Fruit fly (Drosophila melanogaster) whole organism, pupa: ENCODE data around the gene Cp38.

Experiments used
- CG10348 ChIP-seq: fragments of 200-800 bp; sonication (Bioruptor generic); IDR thresholded peaks from 2 replicates; pipeline ENCODE4 v1.3.6; 2022; ENCODE audit warnings: missing biosample characterization, missing genetic modification characterization
- CG12605 ChIP-seq: fragments of 200-800 bp; sonication (Bioruptor generic); IDR thresholded peaks from 2 replicates; pipeline ENCODE4 v1.3.6; 2022; ENCODE audit warnings: missing biosample characterization, missing genetic modification characterization
- CG13204 ChIP-seq: fragments of 200-800 bp; sonication (Bioruptor generic); optimal IDR thresholded peaks from 2 replicates; lab custom pipeline; 2018; ENCODE audit warnings: missing biosample characterization, mild to moderate bottlenecking, missing genetic modification characterization, moderate library complexity
- CG14655 ChIP-seq: fragments of 200-800 bp; sonication (Bioruptor generic); optimal IDR thresholded peaks from 3 replicates; lab custom pipeline; 2017; ENCODE audit warnings: mild to moderate bottlenecking, missing biosample characterization, missing genetic modification reagents, missing genetic modification characterization
- CG15710 ChIP-seq: fragments of 200-800 bp; sonication (Bioruptor generic); optimal IDR thresholded peaks from 2 replicates; lab custom pipeline; 2018; ENCODE audit warnings: missing biosample characterization, mild to moderate bottlenecking, missing genetic modification characterization, moderate library complexity
- CG17806 ChIP-seq: fragments of 200-800 bp; sonication (Bioruptor generic); optimal IDR thresholded peaks from 2 replicates; lab custom pipeline; 2018; ENCODE audit warnings: missing biosample characterization, mild to moderate bottlenecking, missing genetic modification characterization, moderate library complexity
- CG32121 ChIP-seq: fragments of 200-800 bp; sonication (Bioruptor generic); IDR thresholded peaks from 2 replicates; pipeline ENCODE4 v1.3.6; 2022; ENCODE audit warnings: missing biosample characterization, missing genetic modification characterization
- CG34367 ChIP-seq: fragments of 200-800 bp; sonication (Bioruptor generic); optimal IDR thresholded peaks from 2 replicates; lab custom pipeline; 2018; ENCODE audit warnings: missing biosample characterization, mild to moderate bottlenecking, missing genetic modification characterization
- CG4496 ChIP-seq: fragments of 200-800 bp; sonication (Bioruptor generic); IDR thresholded peaks from 3 replicates; pipeline ENCODE4 v1.3.6; 2022; ENCODE audit warnings: missing biosample characterization, missing genetic modification characterization
- CG8159 ChIP-seq: fragments of 200-800 bp; sonication (Bioruptor generic); optimal IDR thresholded peaks from 3 replicates; lab custom pipeline; 2018; ENCODE audit warnings: missing biosample characterization, mild to moderate bottlenecking, missing genetic modification characterization, moderate library complexity
- CG8301 ChIP-seq: fragments of 200-800 bp; sonication (Bioruptor generic); optimal IDR thresholded peaks from 2 replicates; lab custom pipeline; 2018; ENCODE audit warnings: missing biosample characterization, mild to moderate bottlenecking, missing genetic modification characterization
- CG9948 ChIP-seq: fragments of 200-800 bp; sonication (Bioruptor generic); optimal IDR thresholded peaks from 2 replicates; lab custom pipeline; 2018; ENCODE audit warnings: missing biosample characterization, mild to moderate bottlenecking, missing genetic modification characterization, moderate library complexity
- D1 ChIP-seq: fragments of 200-800 bp; sonication (Bioruptor generic); optimal IDR thresholded peaks from 2 replicates; lab custom pipeline; 2018; ENCODE audit warnings: missing biosample characterization, mild to moderate bottlenecking, missing genetic modification characterization, moderate library complexity
- EcR ChIP-seq: fragments of 200-800 bp; sonication (Bioruptor generic); optimal IDR thresholded peaks from 3 replicates; lab custom pipeline; 2019; ENCODE audit warnings: missing biosample characterization, missing genetic modification characterization, mild to moderate bottlenecking, moderate library complexity, missing genetic modification reagents
- Ets98B ChIP-seq: fragments of 200-800 bp; sonication (Bioruptor generic); IDR thresholded peaks from 2 replicates; pipeline ENCODE4 v1.3.6; 2022; ENCODE audit warnings: missing biosample characterization, missing genetic modification characterization
- Pif1A ChIP-seq: fragments of 200-800 bp; sonication (Bioruptor generic); optimal IDR thresholded peaks from 3 replicates; lab custom pipeline; 2016; ENCODE audit warnings: missing biosample characterization, missing genetic modification characterization
- Pif1B ChIP-seq: fragments of 200-800 bp; sonication (Bioruptor generic); optimal IDR thresholded peaks from 3 replicates; lab custom pipeline; 2016; ENCODE audit warnings: missing biosample characterization, missing genetic modification characterization
- Snoo ChIP-seq: fragments of 200-800 bp; sonication (Bioruptor generic); optimal IDR thresholded peaks from 3 replicates; lab custom pipeline; 2017; ENCODE audit warnings: missing biosample characterization, mild to moderate bottlenecking, missing genetic modification characterization, inconsistent platforms
- fd96Ca ChIP-seq: fragments of 200-800 bp; sonication (Bioruptor generic); IDR thresholded peaks from 3 replicates; pipeline ENCODE4 v1.3.6; 2022; ENCODE audit warnings: missing biosample characterization, missing genetic modification characterization
- gl ChIP-seq: fragments of 200-800 bp; sonication (Bioruptor generic); optimal IDR thresholded peaks from 2 replicates; lab custom pipeline; 2018; ENCODE audit warnings: missing biosample characterization, mild to moderate bottlenecking, missing genetic modification characterization
- rn ChIP-seq: fragments of 200-800 bp; sonication (Bioruptor generic); IDR thresholded peaks from 2 replicates; pipeline ENCODE4 v1.3.6; 2022; ENCODE audit warnings: missing biosample characterization, missing genetic modification characterization

Gene Cp38

DNA sequence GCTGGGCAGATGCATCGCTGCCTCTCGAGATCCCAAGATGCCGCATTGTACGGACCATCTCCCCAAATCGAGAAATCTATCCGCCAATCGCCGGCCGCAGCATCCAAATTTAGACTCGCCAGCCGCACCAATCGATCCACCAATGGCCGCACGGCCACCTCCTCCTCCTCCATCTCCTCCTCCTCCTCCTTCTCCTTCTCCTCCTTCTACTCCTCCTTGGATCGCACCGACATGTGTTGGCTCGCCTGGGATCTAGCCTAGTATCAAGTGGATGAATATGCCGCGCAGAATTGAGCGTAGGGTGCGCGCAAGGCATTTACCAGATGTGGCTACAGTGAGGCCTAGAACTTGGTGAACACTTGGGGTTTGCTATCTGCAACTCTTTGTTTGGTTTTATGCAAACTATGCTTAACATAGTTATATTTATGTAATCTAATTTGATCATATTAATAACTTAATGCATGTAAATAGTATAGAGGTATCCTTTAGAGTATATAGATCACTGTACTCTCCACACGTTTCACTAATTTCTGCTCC is 26.6 kb upstream of the Cp38 start, which contains the start of gene org-1:
Gene org-1, minus strand, starts transcription at position 51 of the 537 bp plus-strand sequence.
- no peak for TF ChIP-seq D1
- peak; percentile 93 for TF ChIP-seq CG9948 (tag; lab: Kevin White, UChicago)
- no peak for TF ChIP-seq EcR
- peak; percentile 97 for TF ChIP-seq CG4496 (GFP tag; lab: Robert Waterston, UW)
- peak; percentile 89 for TF ChIP-seq Pif1A (GFP tag; lab: Kevin White, UChicago)
- TF ChIP-seq CG10348 (GFP tag; lab: Robert Waterston, UW) = peak; percentile 81
- TF ChIP-seq Snoo (tag; lab: Kevin White, UChicago) = peak; percentile 72
- TF ChIP-seq Pif1B (GFP tag; lab: Kevin White, UChicago) = peak; percentile 86
- TF ChIP-seq rn (GFP tag; lab: Robert Waterston, UW) = peak; percentile 92
- peak; percentile 89 for TF ChIP-seq CG8301 (tag; lab: Kevin White, UChicago)
- TF ChIP-seq CG15710 (tag; lab: Kevin White, UChicago) = peak; percentile 94
- peak; percentile 93 for TF ChIP-seq CG8159 (tag; lab: Kevin White, UChicago)
- peak; percentile 94 for TF ChIP-seq CG12605 (GFP tag; lab: Robert Waterston, UW)
- TF ChIP-seq CG32121 (GFP tag; lab: Robert Waterston, UW) = peak; percentile 90
- TF ChIP-seq fd96Ca (GFP tag; lab: Robert Waterston, UW) = peak; percentile 94
- peak; percentile 94 for TF ChIP-seq Ets98B (GFP tag; lab: Robert Waterston, UW)
- TF ChIP-seq CG17806 (tag; lab: Kevin White, UChicago) = peak; percentile 93
- TF ChIP-seq CG13204 (GFP tag; lab: Kevin White, UChicago) = peak; percentile 81
- peak; percentile 86 for TF ChIP-seq gl
- TF ChIP-seq CG34367 (tag; lab: Kevin White, UChicago) = peak; percentile 93
- peak; percentile 92 for TF ChIP-seq CG14655
- TF ChIP-seq, all 21 proteins: peak for 19

DNA sequence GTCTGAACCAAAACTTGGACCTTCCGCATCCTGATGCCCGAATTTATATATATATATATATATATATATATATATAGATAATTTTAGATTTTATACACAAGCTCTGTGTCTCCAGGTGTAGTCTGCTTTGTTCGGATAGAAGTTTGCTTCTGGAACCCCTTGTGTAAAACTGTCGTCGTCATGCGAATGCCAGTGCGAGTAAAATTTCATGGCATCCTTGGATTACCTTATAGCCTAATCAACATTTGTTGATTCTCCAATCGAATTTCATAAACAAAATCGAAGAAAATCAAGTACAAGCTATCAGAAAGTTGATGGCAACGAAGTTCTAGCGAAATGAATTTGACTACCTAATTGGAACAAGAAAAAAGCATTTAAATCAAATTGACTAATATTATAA is 24.1 kb upstream of the Cp38 start, which contains the start of gene CG32713:
Gene CG32713, minus strand, starts transcription at position 101 of the 400 bp plus-strand sequence.
- TF ChIP-seq EcR (no peak), CG4496 (GFP tag; lab: Robert Waterston, UW) (no peak), CG13204 (GFP tag; lab: Kevin White, UChicago) (no peak), Pif1B (GFP tag; lab: Kevin White, UChicago) (no peak), Snoo (tag; lab: Kevin White, UChicago) (no peak), fd96Ca (GFP tag; lab: Robert Waterston, UW) (no peak), CG9948 (tag; lab: Kevin White, UChicago) (no peak), rn (GFP tag; lab: Robert Waterston, UW) (no peak)
- TF ChIP-seq, all 21 proteins: peak for 0

DNA sequence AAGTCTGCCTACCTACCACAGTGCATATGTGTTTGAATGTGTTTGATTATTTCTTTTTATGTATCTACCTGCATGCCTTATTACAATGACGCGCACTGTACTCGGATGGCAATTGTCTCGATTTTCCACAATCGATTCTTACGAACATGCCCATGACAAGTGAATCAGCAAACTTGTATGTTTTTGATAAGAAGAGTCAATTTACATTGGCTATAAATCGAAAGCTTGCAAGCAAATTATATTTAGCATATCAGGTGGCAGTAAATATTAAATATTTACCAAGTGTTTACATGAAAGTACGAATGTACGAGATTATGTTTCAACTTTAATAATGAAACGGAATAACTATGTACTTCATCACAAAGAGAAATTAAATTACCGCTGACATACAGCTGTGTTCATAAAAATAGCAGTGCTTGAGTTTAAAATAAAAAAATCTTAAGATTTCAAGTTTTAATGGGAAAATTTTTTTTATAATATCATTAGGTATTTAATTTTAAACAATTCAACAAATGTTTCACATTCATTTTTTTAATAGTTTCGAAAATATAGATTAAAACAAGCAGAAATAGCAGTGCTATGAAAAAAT is 22.1 kb upstream of the Cp38 start:
- no peak for TF ChIP-seq Pif1A (GFP tag; lab: Kevin White, UChicago)
- TF ChIP-seq gl = peak; percentile 35

DNA sequence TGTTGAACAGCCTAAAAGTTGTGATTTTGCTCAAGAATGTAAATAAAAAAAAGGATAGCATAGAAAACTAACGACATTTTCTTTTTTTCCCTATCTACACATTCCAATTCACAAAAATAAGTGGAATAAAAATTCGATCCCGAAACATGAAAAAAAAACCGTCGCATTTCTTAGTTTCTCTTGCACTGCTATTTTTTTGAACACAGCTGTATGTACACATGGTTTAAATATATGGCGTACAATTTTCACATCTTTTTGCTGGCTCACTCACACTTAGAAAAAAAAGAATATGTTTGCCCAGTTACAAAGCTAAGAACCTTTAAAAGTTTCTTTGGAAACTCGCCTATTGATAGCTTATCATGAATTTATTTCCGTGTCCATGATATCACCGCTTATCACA is 21.4 kb upstream of the Cp38 start:
- no peak for TF ChIP-seq Snoo (tag; lab: Kevin White, UChicago)
- no peak for TF ChIP-seq rn (GFP tag; lab: Robert Waterston, UW)
- TF ChIP-seq CG32121 (GFP tag; lab: Robert Waterston, UW) = no peak
- TF ChIP-seq fd96Ca (GFP tag; lab: Robert Waterston, UW) = no peak
- no peak for TF ChIP-seq CG15710 (tag; lab: Kevin White, UChicago)
- no peak for TF ChIP-seq CG4496 (GFP tag; lab: Robert Waterston, UW)
- TF ChIP-seq Pif1B (GFP tag; lab: Kevin White, UChicago) = no peak
- TF ChIP-seq CG8159 (tag; lab: Kevin White, UChicago) = no peak
- no peak for TF ChIP-seq CG17806 (tag; lab: Kevin White, UChicago)
- TF ChIP-seq Pif1A (GFP tag; lab: Kevin White, UChicago) = no peak
- TF ChIP-seq CG8301 (tag; lab: Kevin White, UChicago) = no peak
- TF ChIP-seq EcR = no peak
- no peak for TF ChIP-seq CG14655
- no peak for TF ChIP-seq CG13204 (GFP tag; lab: Kevin White, UChicago)

DNA sequence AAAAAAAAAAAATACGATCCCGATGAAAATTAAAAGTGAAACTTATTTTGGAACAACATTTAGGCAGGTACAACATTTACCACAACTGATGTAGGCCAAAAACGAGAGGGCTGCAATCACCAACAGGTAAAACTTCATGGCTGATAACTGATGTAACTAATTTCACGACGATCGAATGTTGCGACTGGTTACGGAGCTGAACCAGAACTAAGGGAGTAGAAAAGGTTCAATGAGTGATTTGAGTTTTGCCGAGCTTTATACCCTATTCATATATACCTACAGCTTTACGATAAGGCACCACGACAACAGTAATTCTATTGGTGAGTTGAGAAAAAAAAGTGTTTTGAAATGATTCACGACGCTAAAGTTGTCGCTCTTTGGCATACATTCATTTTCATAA is 21.0 kb upstream of the Cp38 start, which contains the start of gene CG15347:
Gene CG15347, minus strand, starts transcription at position 213 of the 400 bp plus-strand sequence.
- TF ChIP-seq Pif1A (GFP tag; lab: Kevin White, UChicago) (no peak), CG9948 (tag; lab: Kevin White, UChicago) (no peak), CG15710 (tag; lab: Kevin White, UChicago) (no peak), CG13204 (GFP tag; lab: Kevin White, UChicago) (no peak), CG17806 (tag; lab: Kevin White, UChicago) (no peak), rn (GFP tag; lab: Robert Waterston, UW) (no peak), gl (no peak), Ets98B (GFP tag; lab: Robert Waterston, UW) (no peak), CG8301 (tag; lab: Kevin White, UChicago) (no peak), D1 (no peak)

DNA sequence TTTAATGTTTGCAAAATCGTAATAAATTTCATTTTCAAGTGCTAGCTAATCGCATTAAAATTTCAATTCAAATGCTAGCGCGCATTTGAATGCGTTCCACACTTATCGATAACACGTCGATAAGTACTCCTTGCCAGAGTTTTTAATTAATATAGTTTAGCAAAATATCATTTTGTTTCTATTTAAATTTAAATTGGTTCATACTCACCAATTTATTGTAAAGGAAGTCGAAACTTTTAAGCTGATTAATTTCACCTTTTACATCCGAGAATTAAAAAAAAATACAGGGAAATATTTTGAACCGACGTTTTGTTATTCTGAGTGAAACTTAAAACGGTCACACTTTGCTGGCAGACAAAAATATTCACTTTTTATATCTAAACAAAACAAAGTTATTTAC is 20.5 kb upstream of the Cp38 start, which contains the start of gene Es2:
Gene Es2, plus strand, starts transcription at position 333 of the 400 bp plus-strand sequence.
- no peak for TF ChIP-seq CG32121 (GFP tag; lab: Robert Waterston, UW)
- no peak for TF ChIP-seq CG14655
- TF ChIP-seq CG34367 (tag; lab: Kevin White, UChicago) = no peak
- no peak for TF ChIP-seq CG4496 (GFP tag; lab: Robert Waterston, UW)
- peak; percentile 1 for TF ChIP-seq D1
